Worm (Caenorhabditis elegans): Measurements from ENCODE around the gene ZK1320.3.

- no peak for TF ChIP-seq dao-5 (tag; optimal IDR thresholded peaks at IDR 0.05)
- TF ChIP-seq him-1 (tag; optimal IDR thresholded peaks at IDR 0.05): no peak
- TF ChIP-seq W03F9.2 (tag; optimal IDR thresholded peaks at IDR 0.05): no peak
These were observed 43.4 kb upstream of the ZK1320.3 start, which contains the start of gene mop-25.2 for ce11 chrII:9703601-9704000.

All from whole organism, L4/young adult.